Fruit fly (Drosophila melanogaster) whole organism, wandering third instar larva: ENCODE data around the gene Gp93.

ENCODE experiments used
- Abd-B ChIP-seq: fragments of >200 bp; optimal IDR thresholded peaks from 2 replicates; lab custom pipeline; 2017; ENCODE audit warnings: missing biosample characterization, missing genetic modification characterization
- CG32264 ChIP-seq: fragments of 200-800 bp; sonication (Bioruptor generic); optimal IDR thresholded peaks from 2 replicates; lab custom pipeline; 2016; ENCODE audit warnings: missing biosample characterization, missing genetic modification characterization
- CG9705 ChIP-seq: fragments of 200-800 bp; sonication (Bioruptor generic); optimal IDR thresholded peaks from 2 replicates; lab custom pipeline; 2018; ENCODE audit warnings: missing biosample characterization, mild to moderate bottlenecking, missing genetic modification characterization
- CrebA ChIP-seq: fragments of 200-800 bp; sonication (Bioruptor generic); optimal IDR thresholded peaks from 2 replicates; lab custom pipeline; 2016; ENCODE audit warnings: missing biosample characterization, mild to moderate bottlenecking, missing genetic modification characterization, borderline replicate concordance
- Dif ChIP-seq: fragments of 200-275, 200-300 bp; sonication (Bioruptor generic); optimal IDR thresholded peaks from 2 replicates; lab custom pipeline; 2018; ENCODE audit warnings: missing biosample characterization, missing genetic modification characterization; ENCODE audit not compliant: partially characterized antibody
- GATAd ChIP-seq: sonication (Bioruptor generic); optimal IDR thresholded peaks from 2 replicates; lab custom pipeline; 2016; ENCODE audit warnings: missing biosample characterization, missing genetic modification characterization
- HLH106 ChIP-seq: fragments of 200-800 bp; optimal IDR thresholded peaks from 3 replicates; lab custom pipeline; 2019; ENCODE audit warnings: missing biosample characterization, mild to moderate bottlenecking, missing genetic modification characterization, moderate library complexity
- Hnf4 ChIP-seq: fragments of 200-800 bp; sonication (Bioruptor generic); optimal IDR thresholded peaks from 2 replicates; lab custom pipeline; 2016; ENCODE audit warnings: missing biosample characterization, mild to moderate bottlenecking, missing genetic modification characterization
- Hr78 ChIP-seq: fragments of >200 bp; optimal IDR thresholded peaks from 2 replicates; lab custom pipeline; 2017; ENCODE audit warnings: missing biosample characterization, missing genetic modification characterization
- Hr83 ChIP-seq: fragments of 200-300 bp; sonication (Bioruptor generic); optimal IDR thresholded peaks from 2 replicates; lab custom pipeline; 2016; ENCODE audit warnings: missing biosample characterization, mild to moderate bottlenecking, missing genetic modification characterization, moderate library complexity; ENCODE audit not compliant: poor library complexity, severe bottlenecking
- Jra ChIP-seq: sonication (Bioruptor generic); optimal IDR thresholded peaks from 2 replicates; lab custom pipeline; 2016; ENCODE audit warnings: missing biosample characterization, missing genetic modification characterization
- Mio ChIP-seq: sonication (Bioruptor generic); optimal IDR thresholded peaks from 2 replicates; lab custom pipeline; 2016; ENCODE audit warnings: missing biosample characterization, missing genetic modification characterization
- Myc ChIP-seq: fragments of >200 bp; optimal IDR thresholded peaks from 2 replicates; lab custom pipeline; 2017
- N ChIP-seq: fragments of >200 bp; optimal IDR thresholded peaks from 2 replicates; lab custom pipeline; 2018; ENCODE audit warnings: missing biosample characterization, missing external identifiers, missing genetic modification characterization
- OdsH ChIP-seq: fragments of 200-800 bp; sonication (Bioruptor generic); optimal IDR thresholded peaks from 2 replicates; lab custom pipeline; 2016; ENCODE audit warnings: missing biosample characterization, mild to moderate bottlenecking, missing genetic modification characterization
- Rel ChIP-seq, 2 experiments: fragments of 200-800 bp; sonication (Bioruptor generic) in 1 of 2; optimal IDR thresholded peaks; 2 replicates in 1 of 2; 3 replicates in 1 of 2; lab custom pipeline; 2016 to 2019; ENCODE audit warnings: mild to moderate bottlenecking in 2 of 2, missing biosample characterization in 2 of 2, missing genetic modification characterization in 2 of 2, moderate library complexity in 1 of 2
- Sp1 ChIP-seq: fragments of 200-800 bp; sonication (Bioruptor generic); optimal IDR thresholded peaks from 3 replicates; lab custom pipeline; 2019; ENCODE audit warnings: missing biosample characterization, mild to moderate bottlenecking, missing genetic modification characterization, moderate library complexity
- Vsx2 ChIP-seq: fragments of 200-300, 225-300 bp; sonication (Bioruptor generic); optimal IDR thresholded peaks from 2 replicates; lab custom pipeline; 2018; ENCODE audit warnings: missing biosample characterization, missing genetic modification characterization; ENCODE audit not compliant: partially characterized antibody
- br ChIP-seq: fragments of 200-800 bp; sonication (Bioruptor generic); optimal IDR thresholded peaks from 2 replicates; lab custom pipeline; 2016; ENCODE audit warnings: missing biosample characterization, missing genetic modification characterization
- dl ChIP-seq, 2 experiments: fragments of 175-275, 200-275 bp in 1 of 2; fragments of 200-275 bp in 1 of 2; sonication (Bioruptor generic); optimal IDR thresholded peaks; lab custom pipeline; 2018; ENCODE audit warnings: mild to moderate bottlenecking in 2 of 2, missing biosample characterization in 2 of 2, missing genetic modification characterization in 2 of 2, moderate library complexity in 2 of 2; ENCODE audit not compliant: partially characterized antibody in 2 of 2, insufficient read depth in 1 of 2
- dmrt93B ChIP-seq: fragments of 200-800 bp; sonication (Bioruptor generic); optimal IDR thresholded peaks from 2 replicates; lab custom pipeline; 2018; ENCODE audit warnings: missing biosample characterization, mild to moderate bottlenecking, missing genetic modification characterization
- dsf ChIP-seq: sonication (Bioruptor generic); optimal IDR thresholded peaks from 2 replicates; lab custom pipeline; 2016; ENCODE audit warnings: missing biosample characterization, missing genetic modification characterization, borderline replicate concordance
- ey ChIP-seq: fragments of 200-800 bp; sonication (Bioruptor generic); optimal IDR thresholded peaks from 2 replicates; lab custom pipeline; 2016; ENCODE audit warnings: missing biosample characterization, missing genetic modification characterization
- foxo ChIP-seq, 2 experiments: fragments of 200-800 bp; sonication (Bioruptor generic); optimal IDR thresholded peaks; 2 replicates in 1 of 2; 3 replicates in 1 of 2; lab custom pipeline; 2016 to 2017; ENCODE audit warnings: missing biosample characterization in 2 of 2, missing genetic modification characterization in 2 of 2
- fru ChIP-seq: fragments of 200-800 bp; sonication (Bioruptor generic); optimal IDR thresholded peaks from 3 replicates; lab custom pipeline; 2016; ENCODE audit warnings: missing biosample characterization, mild to moderate bottlenecking, missing genetic modification characterization
- h ChIP-seq: fragments of 200-800 bp; sonication (Bioruptor generic); optimal IDR thresholded peaks from 3 replicates; lab custom pipeline; 2016; ENCODE audit warnings: missing biosample characterization, mild to moderate bottlenecking, missing genetic modification characterization
- jim ChIP-seq: fragments of 175-275, 200-325 bp; sonication (Bioruptor generic); optimal IDR thresholded peaks from 2 replicates; lab custom pipeline; 2016; ENCODE audit warnings: missing biosample characterization, mild to moderate bottlenecking, missing genetic modification characterization
- lola ChIP-seq: fragments of >200 bp; optimal IDR thresholded peaks from 2 replicates; lab custom pipeline; 2017; ENCODE audit warnings: missing biosample characterization, missing genetic modification characterization
- pan ChIP-seq: fragments of >200 bp; optimal IDR thresholded peaks from 2 replicates; lab custom pipeline; 2017
- psq ChIP-seq: fragments of 200-800 bp; sonication (Bioruptor generic); optimal IDR thresholded peaks from 3 replicates; lab custom pipeline; 2017; ENCODE audit warnings: missing biosample characterization, mild to moderate bottlenecking, missing genetic modification characterization, moderate library complexity
- rgr ChIP-seq: fragments of 200-800 bp; sonication (Bioruptor generic); optimal IDR thresholded peaks from 3 replicates; lab custom pipeline; 2016; ENCODE audit warnings: missing biosample characterization, mild to moderate bottlenecking, missing genetic modification characterization
- sage ChIP-seq: fragments of 200-800 bp; sonication (Bioruptor generic); optimal IDR thresholded peaks from 2 replicates; lab custom pipeline; 2016; ENCODE audit warnings: missing biosample characterization, mild to moderate bottlenecking, missing genetic modification characterization
- sv ChIP-seq: fragments of 200-800 bp; sonication (Bioruptor generic); optimal IDR thresholded peaks from 3 replicates; lab custom pipeline; 2016; ENCODE audit warnings: missing biosample characterization, missing genetic modification characterization
- tai ChIP-seq: sonication (Bioruptor generic); optimal IDR thresholded peaks from 2 replicates; lab custom pipeline; 2016; ENCODE audit warnings: missing biosample characterization, missing genetic modification characterization
- woc ChIP-seq: sonication (Bioruptor generic); optimal IDR thresholded peaks from 2 replicates; lab custom pipeline; 2016; ENCODE audit warnings: missing biosample characterization, mild to moderate bottlenecking, missing genetic modification characterization

Gene Gp93

dm6 chr3R:27925000-27925970 lies 23.2 kb upstream of the Gp93 start, which contains the start of gene mino:
TSS of gene mino (plus strand) at chr3R:27925191.
- TF ChIP-seq Hnf4 (GFP tag; lab: Kevin White, UChicago) (peak; percentile 6), Myc (lab: Kevin White, UChicago) (no peak), fru (GFP tag; lab: Kevin White, UChicago) (peak; percentile 22), woc (GFP tag; lab: Kevin White, UChicago) (peak; percentile 4), h (GFP tag; lab: Kevin White, UChicago) (peak; percentile 79), pan (lab: Kevin White, UChicago) (no peak), Jra (peak; percentile 21), Hr78 (no peak), dmrt93B (GFP tag; lab: Kevin White, UChicago) (no peak), CG9705 (GFP tag; lab: Kevin White, UChicago) (peak; percentile 2), dl (GFP tag; optimal IDR thresholded peaks at IDR 0.05; lab: Kevin White, UChicago; ENCODE audit: insufficient read depth in 1 of 2, partially characterized antibody in 2 of 2) (peak; percentile 35 to 80), lola (GFP tag; lab: Kevin White, UChicago) (no peak), Abd-B (GFP tag; lab: Kevin White, UChicago) (no peak), sv (no peak), dsf (no peak), sage (peak; percentile 5), CrebA (no peak), br (peak; percentile 30), psq (GFP tag; lab: Kevin White, UChicago) (no peak), OdsH (GFP tag; lab: Kevin White, UChicago) (peak; percentile 42), Rel (GFP tag; optimal IDR thresholded peaks at IDR 0.05; lab: Kevin White, UChicago) (no peak), Rel (tag; optimal IDR thresholded peaks at IDR 0.05; lab: Kevin White, UChicago) (peak; percentile 63), ey (no peak), GATAd (GFP tag; lab: Kevin White, UChicago) (peak; percentile 40), Dif (GFP tag; lab: Kevin White, UChicago) (peak; percentile 87), Hr83 (GFP tag; lab: Kevin White, UChicago) (peak; percentile 38), HLH106 (tag; lab: Kevin White, UChicago) (peak; percentile 4), Sp1 (peak; percentile 48), rgr (GFP tag; lab: Kevin White, UChicago) (peak; percentile 38), Vsx2 (GFP tag; lab: Kevin White, UChicago) (no peak)

- TF ChIP-seq CG9705 (GFP tag; lab: Kevin White, UChicago) (no peak), woc (GFP tag; lab: Kevin White, UChicago) (no peak), Mio (no peak), psq (GFP tag; lab: Kevin White, UChicago) (peak; percentile 7), Hnf4 (GFP tag; lab: Kevin White, UChicago) (no peak), Hr83 (GFP tag; lab: Kevin White, UChicago) (no peak), h (GFP tag; lab: Kevin White, UChicago) (no peak), rgr (GFP tag; lab: Kevin White, UChicago) (no peak), CG32264 (no peak), HLH106 (tag; lab: Kevin White, UChicago) (peak; percentile 10), Abd-B (GFP tag; lab: Kevin White, UChicago) (no peak), lola (GFP tag; lab: Kevin White, UChicago) (no peak), N (no peak), fru (GFP tag; lab: Kevin White, UChicago) (no peak), Myc (lab: Kevin White, UChicago) (no peak), jim (GFP tag; lab: Kevin White, UChicago) (no peak), CrebA (no peak), Rel (GFP tag; optimal IDR thresholded peaks at IDR 0.05; lab: Kevin White, UChicago) (no peak), Rel (tag; optimal IDR thresholded peaks at IDR 0.05; lab: Kevin White, UChicago) (no peak), tai (GFP tag; lab: Kevin White, UChicago) (no peak), dmrt93B (GFP tag; lab: Kevin White, UChicago) (no peak), ey (no peak), foxo (GFP tag; optimal IDR thresholded peaks at IDR 0.05; lab: Kevin White, UChicago) (peak in 1 of 2 experiments; percentile 27)
- TF ChIP-seq, all 38 proteins: peak for 3
Measured at dm6 chr3R:27925971-27926533, 22.5 kb upstream of the Gp93 start.
